Fruit fly (Drosophila melanogaster) whole organism: ENCODE measurements around the gene CG33689.
A peak's percentile ranks its signal among the peaks of the same experiment; 100 is the strongest.

Source experiments
- CG8478 ChIP-seq: fragments of >200 bp; optimal IDR thresholded peaks from 2 replicates; lab custom pipeline; 2018; ENCODE audit warnings: inconsistent platforms
- Dll ChIP-seq: fragments of >200 bp; optimal IDR thresholded peaks from 2 replicates; lab custom pipeline; 2017
- EcR ChIP-seq, 2 experiments: fragments of >200 bp; optimal IDR thresholded peaks; 2 replicates each; lab custom pipeline; 2017; ENCODE audit warnings: missing biosample characterization in 2 of 2, missing genetic modification characterization in 2 of 2, missing genetic modification reagents in 2 of 2
- pan ChIP-seq: fragments of >200 bp; optimal IDR thresholded peaks from 2 replicates; lab custom pipeline; 2017
- psq ChIP-seq: fragments of >200 bp; optimal IDR thresholded peaks from 2 replicates; lab custom pipeline; 2017
- usp ChIP-seq: fragments of >200 bp; optimal IDR thresholded peaks from 2 replicates; lab custom pipeline; 2017; ENCODE audit warnings: missing biosample characterization, missing genetic modification characterization, mixed read lengths

CG33689 gene

DNA sequence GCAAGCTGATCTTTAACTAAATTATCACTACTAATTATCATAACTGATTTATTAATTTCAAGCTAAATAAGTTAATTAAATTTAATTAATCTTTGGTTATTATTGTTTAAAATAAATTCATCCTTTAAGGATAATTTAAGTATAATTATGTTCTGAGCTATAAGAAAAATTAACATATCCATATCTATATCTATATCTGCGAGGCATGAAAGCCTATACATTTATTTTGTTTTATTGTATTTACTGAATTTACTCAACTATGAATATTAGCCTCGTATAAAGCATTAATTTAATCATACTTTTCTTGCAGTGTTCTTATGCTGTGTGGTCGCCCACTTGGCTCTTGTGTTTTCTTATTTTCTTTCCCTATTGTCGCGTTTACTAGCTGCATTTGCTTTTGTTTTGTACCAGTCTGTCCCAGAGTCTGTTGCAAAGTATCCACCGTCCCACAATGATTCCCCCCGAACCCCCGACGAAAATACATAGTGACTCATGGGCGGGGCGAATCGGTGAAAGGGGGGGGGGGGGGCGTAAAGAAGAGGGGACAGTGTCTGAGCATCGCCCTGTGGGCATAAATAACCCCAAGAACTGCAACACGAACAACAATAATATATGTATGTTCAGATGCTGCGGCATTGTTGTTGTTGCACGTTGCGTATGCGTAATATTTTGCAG is 14.6 kb downstream of the CG33689 start:
- TF ChIP-seq psq (no peak), Dll (lab: Kevin White, UChicago) (no peak), EcR (GFP tag; optimal IDR thresholded peaks at IDR 0.05; lab: Kevin White, UChicago) (no peak), CG8478 (no peak), usp (GFP tag; lab: Kevin White, UChicago) (no peak), pan (lab: Kevin White, UChicago) (no peak)

DNA sequence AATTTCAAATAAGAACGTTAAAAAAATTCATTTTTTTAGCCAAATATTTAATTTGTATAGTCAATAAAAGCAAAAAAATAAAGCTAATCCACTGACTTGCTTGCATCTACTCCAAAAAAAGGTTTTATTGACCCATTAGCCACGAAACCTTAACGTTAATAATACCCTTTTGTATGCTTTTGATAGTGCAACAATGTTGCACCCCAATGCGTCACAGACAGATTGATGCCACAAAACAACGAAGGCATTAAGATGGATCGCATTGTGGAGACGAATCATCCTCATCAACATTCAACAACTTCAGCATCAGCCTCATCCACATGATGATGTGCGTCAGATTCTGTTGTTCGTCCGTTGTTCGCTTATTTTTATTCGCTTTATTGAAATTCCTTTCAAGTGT is 15.4 kb downstream of the CG33689 start:
- TF ChIP-seq EcR (GFP tag; optimal IDR thresholded peaks at IDR 0.05; lab: Kevin White, UChicago) (no peak), pan (lab: Kevin White, UChicago) (no peak), Dll (lab: Kevin White, UChicago) (no peak), CG8478 (no peak), usp (GFP tag; lab: Kevin White, UChicago) (no peak), psq (no peak)

dm6 chr3L:16215816-16216215 is 15.8 kb downstream of the CG33689 start:
- TF ChIP-seq Dll (lab: Kevin White, UChicago) (peak; percentile 52), EcR (GFP tag; optimal IDR thresholded peaks at IDR 0.05; lab: Kevin White, UChicago) (no peak)

- TF ChIP-seq EcR (GFP tag; optimal IDR thresholded peaks at IDR 0.05; lab: Kevin White, UChicago) (no peak), Dll (lab: Kevin White, UChicago) (no peak), psq (no peak), usp (GFP tag; lab: Kevin White, UChicago) (no peak), CG8478 (no peak)
Measured at dm6 chr3L:16217203-16217602, 17.2 kb downstream of the CG33689 start, which contains the start of gene CG13073. TSS of gene CG13073 (minus strand) at chr3L:16217303.

dm6 chr3L:16217935-16218334 is 17.9 kb downstream of the CG33689 start:
- TF ChIP-seq psq (no peak), CG8478 (no peak), usp (GFP tag; lab: Kevin White, UChicago) (no peak), pan (lab: Kevin White, UChicago) (no peak), EcR (GFP tag; optimal IDR thresholded peaks at IDR 0.05; lab: Kevin White, UChicago) (no peak), Dll (lab: Kevin White, UChicago) (no peak)

DNA sequence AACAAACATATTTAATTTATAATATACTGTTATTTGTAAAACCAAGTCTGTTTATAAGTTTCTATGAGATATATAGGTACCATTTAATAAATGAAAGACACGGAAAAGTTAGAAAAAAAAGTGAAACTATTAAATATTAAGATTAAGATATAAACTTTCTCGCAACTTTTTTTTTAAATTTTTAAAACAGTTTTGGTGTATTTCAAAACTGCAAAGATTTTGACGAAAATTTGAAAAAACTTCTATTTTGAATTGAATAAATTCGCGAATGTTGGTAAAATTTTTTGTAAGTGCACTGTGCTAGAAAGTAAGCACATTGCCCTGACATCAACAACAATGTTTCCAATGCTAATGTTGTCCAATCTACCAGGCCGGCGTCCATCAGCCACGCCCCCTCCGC is 21.2 kb downstream of the CG33689 start:
- TF ChIP-seq EcR (GFP tag; optimal IDR thresholded peaks at IDR 0.05; lab: Kevin White, UChicago) (no peak), usp (GFP tag; lab: Kevin White, UChicago) (no peak), psq (no peak), Dll (lab: Kevin White, UChicago) (no peak), pan (lab: Kevin White, UChicago) (no peak), CG8478 (no peak)

- TF ChIP-seq EcR (GFP tag; optimal IDR thresholded peaks at IDR 0.05; lab: Kevin White, UChicago) (no peak), CG8478 (no peak), Dll (lab: Kevin White, UChicago) (no peak), usp (GFP tag; lab: Kevin White, UChicago) (no peak), pan (lab: Kevin White, UChicago) (no peak), psq (no peak)
Measured at dm6 chr3L:16221800-16222199, 21.8 kb downstream of the CG33689 start.

DNA sequence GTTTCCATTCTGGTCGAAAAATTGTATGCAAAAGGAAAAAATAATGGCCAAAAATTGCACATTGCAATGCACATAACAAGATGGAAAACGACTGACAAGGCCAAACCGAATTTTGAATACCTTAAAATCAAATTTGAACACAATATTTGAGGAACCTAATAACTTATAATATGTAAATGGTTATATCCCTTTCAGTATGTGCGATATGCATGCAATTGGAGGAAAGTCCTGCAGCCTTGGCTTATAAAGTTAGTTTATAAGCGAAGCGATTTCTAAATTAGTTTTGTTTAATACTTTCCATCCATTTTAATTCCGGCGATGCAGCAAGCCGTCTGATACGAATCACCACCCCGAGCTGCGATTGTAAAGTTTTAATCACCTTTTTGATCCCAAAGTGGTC is 25.1 kb downstream of the CG33689 start:
- TF ChIP-seq Dll (lab: Kevin White, UChicago) (no peak), pan (lab: Kevin White, UChicago) (no peak), psq (no peak), usp (GFP tag; lab: Kevin White, UChicago) (no peak), EcR (GFP tag; optimal IDR thresholded peaks at IDR 0.05; lab: Kevin White, UChicago) (no peak), CG8478 (no peak)

DNA sequence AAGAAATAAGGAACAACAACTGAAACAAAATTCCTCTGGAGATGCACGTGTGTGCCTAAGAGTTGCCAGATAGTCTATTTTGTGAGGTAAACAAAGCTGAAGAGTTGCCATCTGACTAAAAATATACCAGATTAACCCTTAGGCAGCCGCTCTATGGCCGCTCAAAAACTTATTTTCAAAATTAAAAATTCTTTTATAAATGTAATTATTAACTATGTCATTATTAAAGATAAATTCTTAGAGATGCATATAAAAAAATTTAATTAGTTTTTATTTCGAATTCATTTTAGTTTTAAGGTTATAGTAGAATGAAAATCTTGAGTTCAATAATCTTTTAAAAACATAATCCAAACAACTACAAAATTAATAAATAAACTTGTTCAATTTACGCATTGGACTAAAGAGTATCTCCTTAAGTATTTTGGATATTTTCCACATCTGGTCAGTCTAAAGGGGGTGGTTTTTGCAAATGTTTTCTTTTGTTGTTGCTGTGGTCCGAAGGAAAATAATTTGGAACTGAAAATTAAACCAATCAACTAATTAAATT is 28.7 kb downstream of the CG33689 start, which contains the start of gene Tmx3:
Gene Tmx3 (plus strand): TSS at position 442 of the 547 bp plus-strand sequence.
- TF ChIP-seq pan (lab: Kevin White, UChicago) = no peak
- no peak for TF ChIP-seq psq
- no peak for TF ChIP-seq Dll (lab: Kevin White, UChicago)
- no peak for TF ChIP-seq CG8478
- TF ChIP-seq usp (GFP tag; lab: Kevin White, UChicago) = no peak
- no peak for TF ChIP-seq EcR (GFP tag; optimal IDR thresholded peaks at IDR 0.05; lab: Kevin White, UChicago)

DNA sequence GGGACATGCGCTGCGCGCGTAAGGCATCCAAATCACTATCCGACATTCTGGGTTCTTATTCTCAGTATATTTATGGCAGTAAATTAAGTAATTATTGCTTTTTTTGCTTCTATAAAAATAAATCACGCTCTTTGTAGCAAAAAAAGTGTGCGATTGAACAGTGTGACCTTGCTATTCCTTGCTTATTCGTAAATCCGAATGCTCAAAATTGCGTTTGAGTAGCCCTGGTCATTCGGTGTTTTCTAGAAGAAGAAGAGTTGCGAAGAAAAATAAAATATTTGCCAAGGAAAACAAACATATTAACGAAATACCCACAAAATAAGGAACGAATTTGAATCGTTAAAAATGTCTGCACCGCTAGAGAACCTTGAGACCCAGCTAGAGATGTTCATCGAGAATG is 31.8 kb downstream of the CG33689 start, which contains the start of the genes PDCD-5 and MED10:
Gene PDCD-5 (minus strand): TSS at position 182 of the 400 bp plus-strand sequence.
Gene MED10 (plus strand): TSS at position 228 of the 400 bp plus-strand sequence.
- TF ChIP-seq pan (lab: Kevin White, UChicago) = no peak
- TF ChIP-seq psq = no peak
- no peak for TF ChIP-seq EcR (GFP tag; optimal IDR thresholded peaks at IDR 0.05; lab: Kevin White, UChicago)
- no peak for TF ChIP-seq CG8478
- TF ChIP-seq usp (GFP tag; lab: Kevin White, UChicago) = no peak
- TF ChIP-seq Dll (lab: Kevin White, UChicago) = no peak

DNA sequence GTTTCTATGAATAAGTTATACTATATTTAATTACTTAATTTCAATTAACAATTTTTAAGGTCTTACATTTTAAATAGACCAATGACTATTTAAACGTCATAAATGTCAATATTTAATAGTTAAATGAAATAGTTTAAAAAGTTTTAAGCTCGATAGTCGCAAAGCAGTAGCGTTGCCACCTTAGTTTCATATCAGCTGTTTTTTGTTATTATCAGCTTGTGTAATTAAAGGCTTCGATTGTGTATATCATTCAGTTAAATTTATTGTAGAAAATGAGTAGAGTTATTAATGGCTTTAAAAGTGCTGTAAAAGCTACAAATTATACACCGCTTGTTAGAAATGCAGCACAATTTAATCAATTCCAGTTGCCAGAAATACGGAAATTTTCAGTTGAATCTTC is 32.9 kb downstream of the CG33689 start, which contains the start of gene Hsc20:
Gene Hsc20 (plus strand): TSS at position 204 of the 400 bp plus-strand sequence.
- TF ChIP-seq pan (lab: Kevin White, UChicago) (no peak), psq (no peak), EcR (GFP tag; optimal IDR thresholded peaks at IDR 0.05; lab: Kevin White, UChicago) (no peak), Dll (lab: Kevin White, UChicago) (no peak), usp (GFP tag; lab: Kevin White, UChicago) (no peak), CG8478 (no peak)

DNA sequence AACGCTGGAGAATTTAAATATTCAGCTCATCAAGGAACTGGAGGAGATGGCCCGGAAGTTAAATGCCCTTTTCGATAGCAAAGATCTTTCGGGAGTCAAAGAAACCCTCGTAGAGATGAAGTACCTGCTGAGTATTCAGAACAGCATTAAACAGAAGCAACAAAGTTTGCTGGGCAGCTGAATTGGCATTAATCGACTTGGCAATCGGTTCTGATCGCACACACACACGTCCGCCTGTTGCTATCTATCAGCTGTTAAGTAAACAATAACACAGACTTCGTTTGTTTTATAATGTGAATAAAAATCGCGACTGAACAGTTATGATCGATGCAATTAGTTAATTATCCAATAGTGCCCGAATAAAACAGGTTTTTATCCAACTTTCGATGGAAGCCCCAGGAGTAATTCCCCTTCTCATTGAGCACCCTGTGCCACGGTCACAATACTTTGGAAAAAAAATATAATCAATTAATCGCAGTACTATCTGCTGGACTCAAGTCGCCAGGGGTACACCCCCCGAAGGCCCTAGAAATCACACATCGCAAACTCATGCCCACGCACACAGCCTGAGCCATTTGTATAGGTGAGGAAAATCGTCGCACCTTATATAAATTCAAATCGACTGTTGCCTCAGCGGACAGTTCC is 33.9 kb downstream of the CG33689 start:
- TF ChIP-seq usp (GFP tag; lab: Kevin White, UChicago) = no peak
- TF ChIP-seq psq = no peak
- TF ChIP-seq EcR (GFP tag; optimal IDR thresholded peaks at IDR 0.05; lab: Kevin White, UChicago) = no peak
